Fruit fly (Drosophila melanogaster) whole organism, embryonic: ENCODE results near the gene Ir94h.

ENCODE experiments used
- Abd-B ChIP-seq: fragments of 200-800 bp; sonication (Bioruptor generic); optimal IDR thresholded peaks from 2 replicates; lab custom pipeline; 2018; ENCODE audit warnings: missing biosample characterization, mild to moderate bottlenecking, missing genetic modification characterization, moderate library complexity
- CG10321 ChIP-seq: fragments of 200-800 bp; sonication (Bioruptor generic); IDR thresholded peaks from 2 replicates; pipeline ENCODE4 v1.3.6; 2022; ENCODE audit warnings: missing biosample characterization, missing genetic modification characterization
- CG12299 ChIP-seq: fragments of 200-800 bp; sonication (Bioruptor generic); optimal IDR thresholded peaks from 2 replicates; lab custom pipeline; 2018; ENCODE audit warnings: missing biosample characterization, mild to moderate bottlenecking, missing genetic modification characterization
- CG15011 ChIP-seq: fragments of 200-800 bp; sonication (Bioruptor generic); optimal IDR thresholded peaks from 3 replicates; lab custom pipeline; 2018; ENCODE audit warnings: missing biosample characterization, mild to moderate bottlenecking, missing genetic modification characterization
- CG15479 ChIP-seq: fragments of 200-800 bp; sonication (Bioruptor generic); optimal IDR thresholded peaks from 3 replicates; lab custom pipeline; 2019; ENCODE audit warnings: missing biosample characterization, mild to moderate bottlenecking, missing genetic modification characterization, moderate library complexity
- CG4360 ChIP-seq: fragments of 200-800 bp; sonication (Bioruptor generic); IDR thresholded peaks from 2 replicates; pipeline ENCODE4 v1.3.6; 2022; ENCODE audit warnings: missing biosample characterization, missing genetic modification characterization
- Jarid2 ChIP-seq: fragments of 200-800 bp; sonication (Bioruptor generic); optimal IDR thresholded peaks from 3 replicates; lab custom pipeline; 2017; ENCODE audit warnings: mild to moderate bottlenecking, missing biosample characterization, missing genetic modification reagents, missing genetic modification characterization
- Lhr ChIP-seq: fragments of 200-800 bp; sonication (Bioruptor generic); optimal IDR thresholded peaks from 3 replicates; lab custom pipeline; 2017; ENCODE audit warnings: mild to moderate bottlenecking, missing biosample characterization, missing genetic modification reagents, missing genetic modification characterization
- Poxn ChIP-seq: fragments of 200-800 bp; sonication (Bioruptor generic); IDR thresholded peaks from 2 replicates; pipeline ENCODE4 v1.3.6; 2022; ENCODE audit warnings: missing biosample characterization, missing genetic modification characterization

DNA sequence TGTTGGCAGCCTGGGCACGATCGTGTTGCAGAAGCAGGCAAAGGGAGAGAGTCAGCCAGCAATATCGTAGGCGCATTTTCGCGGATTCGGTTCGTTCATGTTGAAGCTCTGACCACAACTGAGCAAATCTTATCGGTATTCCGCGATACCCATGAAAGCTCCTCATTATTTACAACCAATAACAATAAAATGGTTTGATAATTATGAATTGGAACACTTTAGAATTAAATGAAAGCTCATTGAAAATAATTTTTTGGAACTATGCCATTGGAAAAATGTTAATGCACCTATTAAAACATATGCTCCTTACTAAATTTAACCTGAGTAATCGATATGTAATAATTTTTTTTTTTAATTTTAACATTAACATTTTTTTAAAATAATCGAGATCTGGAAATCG is 49.3 kb downstream of the Ir94h start, which contains the start of gene Ugt303B1:
- TF ChIP-seq Abd-B (GFP tag; lab: Kevin White, UChicago) (no peak), CG15479 (GFP tag; lab: Kevin White, UChicago) (no peak), CG10321 (no peak), Jarid2 (no peak), CG12299 (tag; lab: Kevin White, UChicago) (no peak), CG4360 (GFP tag; lab: Robert Waterston, UW) (no peak), CG15011 (GFP tag; lab: Kevin White, UChicago) (no peak), Lhr (GFP tag; lab: Kevin White, UChicago) (no peak), Poxn (GFP tag; lab: Robert Waterston, UW) (no peak)
